Fruit fly (Drosophila melanogaster): Measurements from ENCODE around the gene Obp19b.

Gene Obp19b

dm6 chrX:20391230-20391629 lies 25.3 kb upstream of the Obp19b start (continued):
- TF ChIP-seq Hr39 (GFP tag; optimal IDR thresholded peaks at IDR 0.05) (no peak), Hr4 (GFP tag; optimal IDR thresholded peaks at IDR 0.05) (no peak)

dm6 chrX:20393580-20393979 lies 23.0 kb upstream of the Obp19b start, which contains the start of gene Syx16:
Gene Syx16 (minus strand): TSS chrX:20393751.
- TF ChIP-seq fd85E (GFP tag; optimal IDR thresholded peaks at IDR 0.05), result no peak
- TF ChIP-seq Eip75B (GFP tag; optimal IDR thresholded peaks at IDR 0.05), result no peak
- TF ChIP-seq fkh (GFP tag; optimal IDR thresholded peaks at IDR 0.05), result no peak
- no peak for TF ChIP-seq spab (GFP tag; optimal IDR thresholded peaks at IDR 0.05)
- TF ChIP-seq achi (GFP tag; optimal IDR thresholded peaks at IDR 0.05), result peak; percentile 29
- TF ChIP-seq eg (GFP tag; IDR thresholded peaks at IDR 0.05), result no peak
- no peak for TF ChIP-seq CG9139 (GFP tag; optimal IDR thresholded peaks at IDR 0.05)
- TF ChIP-seq net (GFP tag; optimal IDR thresholded peaks at IDR 0.05), result no peak

dm6 chrX:20394066-20394913 lies 22.2 kb upstream of the Obp19b start, which contains the start of gene HERC2:
Gene HERC2 (plus strand): TSS chrX:20394395.
- no peak for TF ChIP-seq CG10631 (GFP tag; optimal IDR thresholded peaks at IDR 0.05)
- TF ChIP-seq CG15336 (GFP tag; IDR thresholded peaks at IDR 0.05), result peak; percentile 35; the same call in 1 of the 2 replicates
- peak; percentile 59 for TF ChIP-seq Ets21C (GFP tag; optimal IDR thresholded peaks at IDR 0.05)
- TF ChIP-seq Eip75B (GFP tag; optimal IDR thresholded peaks at IDR 0.05), result peak; percentile 49
- no peak for TF ChIP-seq spab (GFP tag; optimal IDR thresholded peaks at IDR 0.05)
- no peak for TF ChIP-seq dsx (GFP tag; optimal IDR thresholded peaks at IDR 0.05; ENCODE audit: poor library complexity, severe bottlenecking)
- peak; percentile 62 for TF ChIP-seq topi (GFP tag; optimal IDR thresholded peaks at IDR 0.05)
- no peak for TF ChIP-seq CG1621 (tag; optimal IDR thresholded peaks at IDR 0.05)
- TF ChIP-seq cyc (GFP tag; optimal IDR thresholded peaks at IDR 0.05), result peak; percentile 71
- TF ChIP-seq Lpt (GFP tag; optimal IDR thresholded peaks at IDR 0.05), result no peak
- peak; percentile 33 for TF ChIP-seq Ets96B (tag; optimal IDR thresholded peaks at IDR 0.05)
- TF ChIP-seq CG11762 (GFP tag; optimal IDR thresholded peaks at IDR 0.05; ENCODE audit: insufficient read depth), result no peak
- TF ChIP-seq CG8632 (GFP tag; optimal IDR thresholded peaks at IDR 0.05), result peak; percentile 7
- peak; percentile 70 for TF ChIP-seq Hr39 (GFP tag; optimal IDR thresholded peaks at IDR 0.05)
- TF ChIP-seq pdm3 (GFP tag; optimal IDR thresholded peaks at IDR 0.05), result peak; percentile 67
- peak; percentile 37; the same call in 1 of the 2 replicates for TF ChIP-seq Gug (GFP tag; IDR thresholded peaks at IDR 0.05)
- TF ChIP-seq CG16779 (tag; optimal IDR thresholded peaks at IDR 0.05), result no peak
- TF ChIP-seq CG6792 (GFP tag; optimal IDR thresholded peaks at IDR 0.05), result no peak
- TF ChIP-seq CG11294 (GFP tag; IDR thresholded peaks at IDR 0.05), result no peak; the same call in 1 of the 2 replicates
- no peak for TF ChIP-seq CG6276 (GFP tag; optimal IDR thresholded peaks at IDR 0.05)
- peak; percentile 24 for TF ChIP-seq Sox14 (GFP tag; optimal IDR thresholded peaks at IDR 0.05)
- no peak for TF ChIP-seq achi (GFP tag; optimal IDR thresholded peaks at IDR 0.05)
- no peak for TF ChIP-seq CG9139 (GFP tag; optimal IDR thresholded peaks at IDR 0.05)
- TF ChIP-seq fkh (GFP tag; optimal IDR thresholded peaks at IDR 0.05), result no peak
- peak; percentile 59 for TF ChIP-seq lz (GFP tag; optimal IDR thresholded peaks at IDR 0.05)
- TF ChIP-seq CG6854 (GFP tag; optimal IDR thresholded peaks at IDR 0.05), result no peak
- no peak for TF ChIP-seq OdsH (GFP tag; optimal IDR thresholded peaks at IDR 0.05)
- no peak for TF ChIP-seq salr (GFP tag; optimal IDR thresholded peaks at IDR 0.05)
- no peak for TF ChIP-seq CG6808 (GFP tag; optimal IDR thresholded peaks at IDR 0.05)
- no peak for TF ChIP-seq CG3919 (GFP tag; optimal IDR thresholded peaks at IDR 0.05)
- TF ChIP-seq CG3032 (tag; optimal IDR thresholded peaks at IDR 0.05), result peak; percentile 45
- TF ChIP-seq CG11902 (GFP tag; optimal IDR thresholded peaks at IDR 0.05), result peak; percentile 18
- no peak for TF ChIP-seq Blimp-1 (GFP tag; optimal IDR thresholded peaks at IDR 0.05)
- no peak for TF ChIP-seq CG8119 (GFP tag; IDR thresholded peaks at IDR 0.05)
- no peak for TF ChIP-seq net (GFP tag; optimal IDR thresholded peaks at IDR 0.05)
- TF ChIP-seq ss (GFP tag; optimal IDR thresholded peaks at IDR 0.05), result no peak
- TF ChIP-seq svp (GFP tag), result peak; percentile 80
- TF ChIP-seq CG8319 (GFP tag; optimal IDR thresholded peaks at IDR 0.05), result no peak
- TF ChIP-seq CG34406 (GFP tag; optimal IDR thresholded peaks at IDR 0.05), result peak; percentile 7
- TF ChIP-seq CG10669 (GFP tag; optimal IDR thresholded peaks at IDR 0.05), result no peak
- TF ChIP-seq vri (GFP tag; optimal IDR thresholded peaks at IDR 0.05), result no peak
- no peak for TF ChIP-seq fd59A (GFP tag; optimal IDR thresholded peaks at IDR 0.05)
